Worm (Caenorhabditis elegans) whole organism, young adult: Measurements from ENCODE around the gene C56C10.9.

ENCODE experiments used
- B0035.1 ChIP-seq: sonication (generic microtip); optimal IDR thresholded peaks from 2 replicates; lab custom pipeline; 2016; ENCODE audit warnings: missing genetic modification characterization, mild to moderate bottlenecking, missing compliant biosample characterization, missing genotype, missing genetic modification reagents
- D2030.7 ChIP-seq: fragments of 200-800 bp; sonication (Bioruptor generic); IDR thresholded peaks from 2 replicates; pipeline ENCODE4 v1.3.6; 2022; ENCODE audit warnings: missing genetic modification reagents, missing genetic modification characterization, missing compliant biosample characterization
- F22D6.2 ChIP-seq: sonication (generic microtip); optimal IDR thresholded peaks from 2 replicates; lab custom pipeline; 2016; ENCODE audit warnings: mild to moderate bottlenecking, missing genetic modification characterization, missing compliant biosample characterization
- F39B2.1 ChIP-seq: fragments of 200-800 bp; sonication (Bioruptor generic); IDR thresholded peaks from 2 replicates; pipeline ENCODE4 v1.3.6; 2022; ENCODE audit warnings: missing genetic modification reagents, missing genetic modification characterization, missing compliant biosample characterization
- F55B11.4 ChIP-seq: sonication (generic microtip); optimal IDR thresholded peaks from 2 replicates; lab custom pipeline; 2016; ENCODE audit warnings: missing compliant biosample characterization, missing genetic modification characterization, borderline replicate concordance; ENCODE audit not compliant: insufficient read depth
- F57C9.4 ChIP-seq: sonication (generic microtip); optimal IDR thresholded peaks from 2 replicates; lab custom pipeline; 2017; ENCODE audit warnings: mild to moderate bottlenecking, missing genetic modification characterization, missing compliant biosample characterization
- K11D2.4 ChIP-seq: fragments of 200-800 bp; sonication (Bioruptor generic); IDR thresholded peaks from 2 replicates; pipeline ENCODE4 v1.3.6; 2022; ENCODE audit warnings: missing genetic modification reagents, missing genetic modification characterization, missing compliant biosample characterization
- ZK185.1 ChIP-seq: sonication (generic microtip); optimal IDR thresholded peaks from 2 replicates; lab custom pipeline; 2016; ENCODE audit warnings: mild to moderate bottlenecking, missing genetic modification characterization, missing compliant biosample characterization; ENCODE audit not compliant: poor library complexity, severe bottlenecking
- akir-1 ChIP-seq: fragments of 200-800 bp; sonication (Bioruptor generic); optimal IDR thresholded peaks from 2 replicates; lab custom pipeline; 2018; ENCODE audit warnings: mild to moderate bottlenecking, missing genetic modification characterization, moderate library complexity, missing compliant biosample characterization
- ama-1 ChIP-seq, 3 experiments: fragments of 150-350 bp in 1 of 3; sonication (generic microtip) in 2 of 3; optimal IDR thresholded peaks; 2 replicates each; lab custom pipeline; 2014 to 2018; ENCODE audit warnings: missing biosample characterization in 2 of 3, missing genetic modification characterization in 2 of 3, missing genetic modification reagents in 2 of 3
- aptf-2 ChIP-seq: fragments of 200-800 bp; sonication (Bioruptor generic); conservative IDR thresholded peaks from 2 replicates; pipeline ENCODE4 v1.3.6; 2022; ENCODE audit warnings: missing genetic modification reagents, missing genetic modification characterization, missing compliant biosample characterization
- atf-7 ChIP-seq: sonication (generic microtip); optimal IDR thresholded peaks from 2 replicates; lab custom pipeline; 2017; ENCODE audit warnings: mild to moderate bottlenecking, missing genetic modification characterization, missing compliant biosample characterization
- attf-5 ChIP-seq: fragments of 200-800 bp; sonication (Bioruptor generic); optimal IDR thresholded peaks from 2 replicates; lab custom pipeline; 2018; ENCODE audit warnings: mild to moderate bottlenecking, missing genetic modification characterization, missing compliant biosample characterization
- attf-6 ChIP-seq: fragments of 200-800 bp; sonication (Bioruptor generic); IDR thresholded peaks from 2 replicates; pipeline ENCODE4 v1.3.6; 2022; ENCODE audit warnings: missing genetic modification reagents, missing genetic modification characterization, missing compliant biosample characterization
- bed-2 ChIP-seq: fragments of 200-800 bp; sonication (Bioruptor generic); IDR thresholded peaks from 2 replicates; pipeline ENCODE4 v1.3.6; 2022; ENCODE audit warnings: missing genetic modification reagents, missing genetic modification characterization, missing compliant biosample characterization
- ccch-3 ChIP-seq: fragments of 200-800 bp; sonication (Bioruptor generic); optimal IDR thresholded peaks from 2 replicates; lab custom pipeline; 2018; ENCODE audit warnings: mild to moderate bottlenecking, missing genetic modification characterization, missing compliant biosample characterization
- ceh-100 ChIP-seq: fragments of 200-800 bp; sonication (Bioruptor generic); IDR thresholded peaks from 2 replicates; pipeline ENCODE4 v1.3.6; 2022; ENCODE audit warnings: missing genetic modification reagents, missing genetic modification characterization, missing compliant biosample characterization
- ceh-79 ChIP-seq: sonication (generic microtip); optimal IDR thresholded peaks from 2 replicates; lab custom pipeline; 2017; ENCODE audit warnings: mild to moderate bottlenecking, missing genetic modification characterization, missing compliant biosample characterization
- chd-7 ChIP-seq: sonication (generic microtip); optimal IDR thresholded peaks from 2 replicates; lab custom pipeline; 2016; ENCODE audit warnings: mild to moderate bottlenecking, missing genetic modification characterization, moderate library complexity, missing compliant biosample characterization
- dpl-1 ChIP-seq: fragments of 150-350 bp; optimal IDR thresholded peaks from 2 replicates; lab custom pipeline; 2014; ENCODE audit warnings: missing biosample characterization, missing genetic modification reagents, missing genetic modification characterization
- efl-1 ChIP-seq: fragments of 150-350 bp; optimal IDR thresholded peaks from 2 replicates; lab custom pipeline; 2014; ENCODE audit warnings: missing biosample characterization, missing genetic modification reagents, missing genetic modification characterization
- egl-18 ChIP-seq: fragments of 200-800 bp; sonication (Bioruptor generic); IDR thresholded peaks from 2 replicates; pipeline ENCODE4 v1.3.6; 2022; ENCODE audit warnings: missing genetic modification reagents, missing genetic modification characterization, missing compliant biosample characterization
- ekl-4 ChIP-seq: fragments of 200-800 bp; sonication (Bioruptor generic); IDR thresholded peaks from 2 replicates; pipeline ENCODE4 v1.3.6; 2022; ENCODE audit warnings: missing genetic modification reagents, missing genetic modification characterization, missing compliant biosample characterization
- him-1 ChIP-seq: sonication (generic microtip); optimal IDR thresholded peaks from 2 replicates; lab custom pipeline; 2016; ENCODE audit warnings: missing genotype, missing genetic modification reagents, missing genetic modification characterization, missing compliant biosample characterization
- hlh-26 ChIP-seq: fragments of 200-800 bp; sonication (Bioruptor generic); conservative IDR thresholded peaks from 2 replicates; pipeline ENCODE4 v1.3.6; 2022; ENCODE audit warnings: missing genetic modification reagents, missing genetic modification characterization, missing compliant biosample characterization
- hmg-1.2 ChIP-seq: fragments of 200-800 bp; sonication (Bioruptor generic); IDR thresholded peaks from 2 replicates; pipeline ENCODE4 v1.3.6; 2022; ENCODE audit warnings: missing genetic modification reagents, missing genetic modification characterization, missing compliant biosample characterization
- hrde-1 ChIP-seq: sonication (generic microtip); optimal IDR thresholded peaks from 2 replicates; lab custom pipeline; 2016; ENCODE audit warnings: missing genetic modification characterization, mild to moderate bottlenecking, missing compliant biosample characterization, moderate library complexity, missing genotype, missing genetic modification reagents, borderline replicate concordance
- hsf-1 ChIP-seq: fragments of 200-800 bp; sonication (Bioruptor generic); IDR thresholded peaks from 2 replicates; pipeline ENCODE4 v1.3.6; 2022; ENCODE audit warnings: missing genetic modification reagents, missing genetic modification characterization, missing compliant biosample characterization
- let-607 ChIP-seq, 2 experiments: fragments of 200-800 bp in 1 of 2; sonication (Bioruptor generic) in 1 of 2; sonication (generic microtip) in 1 of 2; optimal IDR thresholded peaks; 2 replicates each; lab custom pipeline; 2016 to 2018; ENCODE audit warnings: mild to moderate bottlenecking in 2 of 2, missing compliant biosample characterization in 2 of 2, missing genetic modification characterization in 2 of 2, moderate library complexity in 2 of 2, missing genotype in 1 of 2
- lin-26 ChIP-seq: fragments of 200-800 bp; sonication (Bioruptor generic); IDR thresholded peaks from 2 replicates; pipeline ENCODE4 v1.3.6; 2022; ENCODE audit warnings: missing genetic modification reagents, missing genetic modification characterization, missing compliant biosample characterization
- lin-40 ChIP-seq: sonication (generic microtip); optimal IDR thresholded peaks from 2 replicates; lab custom pipeline; 2016; ENCODE audit warnings: missing genetic modification characterization, mild to moderate bottlenecking, missing compliant biosample characterization, missing genotype, missing genetic modification reagents
- lin-54 ChIP-seq: fragments of 200-800 bp; sonication (Bioruptor generic); optimal IDR thresholded peaks from 2 replicates; lab custom pipeline; 2018; ENCODE audit warnings: mild to moderate bottlenecking, missing genetic modification characterization, missing compliant biosample characterization
- lir-1 ChIP-seq: fragments of 200-800 bp; sonication (Bioruptor generic); conservative IDR thresholded peaks from 2 replicates; pipeline ENCODE4 v1.3.6; 2022; ENCODE audit warnings: missing genetic modification reagents, missing genetic modification characterization, missing compliant biosample characterization
- madf-3 ChIP-seq: fragments of 200-800 bp; sonication (Bioruptor generic); IDR thresholded peaks from 2 replicates; pipeline ENCODE4 v1.3.6; 2022; ENCODE audit warnings: missing genetic modification reagents, missing genetic modification characterization, missing compliant biosample characterization
- madf-8 ChIP-seq: fragments of 200-800 bp; sonication (Bioruptor generic); conservative IDR thresholded peaks from 2 replicates; pipeline ENCODE4 v1.3.6; 2022; ENCODE audit warnings: missing genetic modification reagents, missing genetic modification characterization, missing compliant biosample characterization
- mes-4 ChIP-seq: sonication (generic microtip); optimal IDR thresholded peaks from 2 replicates; lab custom pipeline; 2016; ENCODE audit warnings: missing genotype, missing genetic modification characterization, missing compliant biosample characterization
- mxl-1 ChIP-seq: sonication (generic microtip); optimal IDR thresholded peaks from 2 replicates; lab custom pipeline; 2016; ENCODE audit warnings: missing genetic modification characterization, missing compliant biosample characterization
- nfya-2 ChIP-seq: fragments of 200-800 bp; sonication (Bioruptor generic); IDR thresholded peaks from 2 replicates; pipeline ENCODE4 v1.3.6; 2022; ENCODE audit warnings: missing genetic modification reagents, missing genetic modification characterization, missing compliant biosample characterization
- nhr-27 ChIP-seq: fragments of 200-800 bp; sonication (Bioruptor generic); optimal IDR thresholded peaks from 2 replicates; lab custom pipeline; 2018; ENCODE audit warnings: mild to moderate bottlenecking, missing genetic modification characterization, moderate library complexity, missing compliant biosample characterization
- nhr-80 ChIP-seq: sonication (generic microtip); optimal IDR thresholded peaks from 2 replicates; lab custom pipeline; 2016; ENCODE audit warnings: missing genetic modification characterization, missing compliant biosample characterization
- sdz-38 ChIP-seq: sonication (generic microtip); optimal IDR thresholded peaks from 2 replicates; lab custom pipeline; 2016; ENCODE audit warnings: missing genotype, missing genetic modification characterization, missing compliant biosample characterization
- snpc-4 ChIP-seq, 5 experiments: fragments of 150-350 bp in 1 of 5; sonication (generic microtip) in 4 of 5; optimal IDR thresholded peaks; 2 replicates each; lab custom pipeline; 2014 to 2018; ENCODE audit warnings: missing genetic modification characterization in 5 of 5, missing biosample characterization in 3 of 5, antibody characterized with exemption in 2 of 5, mild to moderate bottlenecking in 2 of 5, missing compliant biosample characterization in 2 of 5, missing genotype in 2 of 5, moderate library complexity in 2 of 5, missing genetic modification reagents in 1 of 5
- somi-1 ChIP-seq: fragments of 200-800 bp; sonication (Bioruptor generic); optimal IDR thresholded peaks from 2 replicates; lab custom pipeline; 2018; ENCODE audit warnings: mild to moderate bottlenecking, missing genetic modification characterization, missing compliant biosample characterization
- sptf-2 ChIP-seq: fragments of 200-800 bp; sonication (Bioruptor generic); optimal IDR thresholded peaks from 2 replicates; lab custom pipeline; 2018; ENCODE audit warnings: mild to moderate bottlenecking, missing genetic modification characterization, missing compliant biosample characterization
- tbp1 ChIP-seq: fragments of 200-800 bp; sonication (Bioruptor generic); optimal IDR thresholded peaks from 2 replicates; lab custom pipeline; 2018; ENCODE audit warnings: mild to moderate bottlenecking, missing genetic modification characterization, missing compliant biosample characterization
- tlf-1 ChIP-seq: fragments of 200-800 bp; sonication (Bioruptor generic); optimal IDR thresholded peaks from 2 replicates; lab custom pipeline; 2018; ENCODE audit warnings: mild to moderate bottlenecking, missing genetic modification characterization, missing compliant biosample characterization

The C56C10.9 gene

ce11 chrII:6588605-6589292 is 3.4 kb downstream of the C56C10.9 start, which contains the start of gene icd-1 (continued):
- TF ChIP-seq F39B2.1 (GFP tag; lab: Robert Waterston, UW): no peak
- TF ChIP-seq bed-2 (GFP tag; lab: Robert Waterston, UW): no peak
- TF ChIP-seq chd-7 (tag; lab: Kevin White, UChicago): peak; percentile 73
- TF ChIP-seq sptf-2: no peak
- peak; percentile 53 to 80 for TF ChIP-seq let-607 (tag; optimal IDR thresholded peaks at IDR 0.05; lab: Kevin White, UChicago)
- TF ChIP-seq attf-6 (GFP tag; lab: Robert Waterston, UW): peak; percentile 61; the same call in 1 of the 2 replicates
- TF ChIP-seq mxl-1: no peak
- peak; percentile 48 for TF ChIP-seq F22D6.2
- no peak for TF ChIP-seq B0035.1 (tag; lab: Kevin White, UChicago)
- peak; percentile 94 for TF ChIP-seq tlf-1 (GFP tag; lab: Kevin White, UChicago)
- TF ChIP-seq ZK185.1 (tag; lab: Kevin White, UChicago): peak; percentile 86
- TF ChIP-seq K11D2.4 (GFP tag; lab: Robert Waterston, UW): peak; percentile 79
- TF ChIP-seq ccch-3: no peak
- peak; percentile 90 for TF ChIP-seq somi-1 (GFP tag; lab: Kevin White, UChicago)
- TF ChIP-seq lin-54: peak; percentile 90
- TF ChIP-seq aptf-2 (GFP tag; lab: Robert Waterston, UW): 0 out of 2 replicates have a peak, but pooled peaks have one; percentile 13
- TF ChIP-seq ceh-100 (GFP tag; lab: Robert Waterston, UW): peak; percentile 86
- TF ChIP-seq hlh-26: no peak
- peak; percentile 79 for TF ChIP-seq snpc-4 (GFP tag; optimal IDR thresholded peaks at IDR 0.05; lab: Kevin White, UChicago)
- TF ChIP-seq snpc-4 (tag; optimal IDR thresholded peaks at IDR 0.05; lab: Kevin White, UChicago): peak; percentile 83 to 90 (median 87)
- peak; percentile 85 for TF ChIP-seq lir-1 (GFP tag; lab: Robert Waterston, UW)
- peak; percentile 97 for TF ChIP-seq ekl-4 (GFP tag; lab: Robert Waterston, UW)
- TF ChIP-seq attf-5 (GFP tag; lab: Kevin White, UChicago): peak; percentile 97
- TF ChIP-seq F55B11.4 (tag; lab: Kevin White, UChicago): no peak
- peak; percentile 71 for TF ChIP-seq madf-8 (GFP tag; lab: Robert Waterston, UW)
- no peak for TF ChIP-seq ceh-79 (tag; lab: Kevin White, UChicago)
- peak; percentile 97 for TF ChIP-seq hsf-1
- no peak for TF ChIP-seq sdz-38 (tag; lab: Kevin White, UChicago)
- TF ChIP-seq egl-18: 0 out of 2 replicates have a peak, but pooled peaks have one; percentile 28
- TF ChIP-seq lin-26 (GFP tag; lab: Robert Waterston, UW): peak; percentile 45; the same call in 1 of the 2 replicates
- TF ChIP-seq D2030.7 (GFP tag; lab: Robert Waterston, UW): peak; percentile 89
- TF ChIP-seq mes-4: no peak
- no peak for TF ChIP-seq ama-1 (optimal IDR thresholded peaks at IDR 0.05; lab: Kevin White, UChicago)
- TF ChIP-seq ama-1 (GFP tag; optimal IDR thresholded peaks at IDR 0.05; lab: Kevin White, UChicago): peak in 1 of 2 experiments; percentile 12
- TF ChIP-seq nfya-2: no peak
- no peak for TF ChIP-seq F57C9.4 (tag; lab: Kevin White, UChicago)
- peak; percentile 63 for TF ChIP-seq him-1 (tag; lab: Kevin White, UChicago)
- TF ChIP-seq madf-3 (GFP tag; lab: Robert Waterston, UW): peak; percentile 89
- peak; percentile 58 for TF ChIP-seq hrde-1 (tag; lab: Kevin White, UChicago)
- peak; percentile 82 for TF ChIP-seq atf-7 (tag; lab: Kevin White, UChicago)
- TF ChIP-seq lin-40 (tag; lab: Kevin White, UChicago): peak; percentile 95
- TF ChIP-seq efl-1: peak; percentile 64
- TF ChIP-seq hmg-1.2 (GFP tag; lab: Robert Waterston, UW): peak; percentile 99
- TF ChIP-seq nhr-80 (tag; lab: Kevin White, UChicago): peak; percentile 69
- TF ChIP-seq akir-1 (GFP tag; lab: Kevin White, UChicago): no peak
- TF ChIP-seq nhr-27: no peak
- TF ChIP-seq tbp1 (GFP tag; lab: Kevin White, UChicago): peak; percentile 76
- TF ChIP-seq dpl-1: peak; percentile 36
